Worm (Caenorhabditis elegans): Measurements from ENCODE around the gene R02D5.6.

- TF ChIP-seq pha-4 (tag; optimal IDR thresholded peaks at IDR 0.05) (no peak), unc-62 (GFP tag; optimal IDR thresholded peaks at IDR 0.05) (no peak), ceh-16 (tag; optimal IDR thresholded peaks at IDR 0.05) (no peak), nhr-237 (tag; optimal IDR thresholded peaks at IDR 0.05) (no peak), nhr-12 (tag; optimal IDR thresholded peaks at IDR 0.05) (no peak), ceh-28 (tag; optimal IDR thresholded peaks at IDR 0.05) (no peak), nfya-1 (tag; optimal IDR thresholded peaks at IDR 0.05; ENCODE audit: insufficient read depth) (no peak), ztf-11 (tag; optimal IDR thresholded peaks at IDR 0.05) (no peak), tbx-2 (tag; optimal IDR thresholded peaks at IDR 0.05) (no peak), zag-1 (tag; optimal IDR thresholded peaks at IDR 0.05) (no peak)
These were observed 12.1 kb downstream of the R02D5.6 start for ce11 chrV:14505745-14506214.
